Fruit fly (Drosophila melanogaster): ENCODE data around the gene stck.

stck gene

dm6 chr3R:8355579-8355978 lies 1.2 kb upstream of the stck start:
- TF ChIP-seq noc (tag; optimal IDR thresholded peaks at IDR 0.05): peak; percentile 78

dm6 chr3R:8357372-8357992 lies 704 bp downstream of the stck start:
- no peak for TF ChIP-seq noc (tag; optimal IDR thresholded peaks at IDR 0.05)

dm6 chr3R:8358004-8358403 lies 1.2 kb downstream of the stck start:
- TF ChIP-seq noc (tag; optimal IDR thresholded peaks at IDR 0.05): no peak

- TF ChIP-seq noc (tag; optimal IDR thresholded peaks at IDR 0.05): no peak
Observed at dm6 chr3R:8362259-8362876, 5.6 kb downstream of the stck start, which contains the start of the genes Veneno and CG7963. Veneno (minus strand) TSS chr3R:8362554. CG7963 (plus strand) TSS chr3R:8362826.

- TF ChIP-seq noc (tag; optimal IDR thresholded peaks at IDR 0.05): no peak
Observed at dm6 chr3R:8368553-8368952, 11.8 kb downstream of the stck start.

- TF ChIP-seq noc (tag; optimal IDR thresholded peaks at IDR 0.05): no peak
Observed at dm6 chr3R:8389636-8390035, 32.9 kb downstream of the stck start.

All from whole organism, larva.